Worm (Caenorhabditis elegans) whole organism, midembryonic: ENCODE measurements around the gene maph-9.

Source experiments
- T22C8.4 ChIP-seq: fragments of 200-800 bp; sonication (Bioruptor generic); IDR thresholded peaks from 2 replicates; pipeline ENCODE4 v1.3.6; 2022; ENCODE audit warnings: missing genetic modification characterization, missing compliant biosample characterization
- cog-1 ChIP-seq: sonication (generic microtip); optimal IDR thresholded peaks from 2 replicates; lab custom pipeline; 2016; ENCODE audit warnings: missing genetic modification characterization, missing compliant biosample characterization
- flt-1 ChIP-seq: fragments of 200-800 bp; sonication (Bioruptor generic); IDR thresholded peaks from 2 replicates; pipeline ENCODE4 v1.3.6; 2022; ENCODE audit warnings: missing genetic modification characterization, missing compliant biosample characterization
- klf-2 ChIP-seq: fragments of 200-800 bp; sonication (Bioruptor generic); conservative IDR thresholded peaks from 2 replicates; pipeline ENCODE4 v1.3.6; 2022; ENCODE audit warnings: missing genetic modification reagents, missing genetic modification characterization, missing compliant biosample characterization
- med-1 ChIP-seq: sonication (generic microtip); optimal IDR thresholded peaks from 2 replicates; lab custom pipeline; 2017; ENCODE audit warnings: missing genetic modification characterization, mild to moderate bottlenecking, missing compliant biosample characterization, antibody characterized with exemption, missing genetic modification reagents; ENCODE audit not compliant: insufficient read depth
- ref-1 ChIP-seq: fragments of 200-800 bp; sonication (Bioruptor generic); conservative IDR thresholded peaks from 2 replicates; pipeline ENCODE4 v1.3.6; 2022; ENCODE audit warnings: missing genetic modification reagents, missing genetic modification characterization, missing compliant biosample characterization
- tab-1 ChIP-seq: fragments of 200-800 bp; sonication (Bioruptor generic); IDR thresholded peaks from 2 replicates; pipeline ENCODE4 v1.3.6; 2022; ENCODE audit warnings: missing genetic modification characterization, missing compliant biosample characterization
- ztf-23 ChIP-seq: fragments of 200-800 bp; sonication (Bioruptor generic); IDR thresholded peaks from 2 replicates; pipeline ENCODE4 v1.3.6; 2022; ENCODE audit warnings: missing genetic modification reagents, missing genetic modification characterization, missing compliant biosample characterization
- ztf-29 ChIP-seq: fragments of 200-800 bp; sonication (Bioruptor generic); IDR thresholded peaks from 2 replicates; pipeline ENCODE4 v1.3.6; 2022; ENCODE audit warnings: missing genetic modification reagents, missing genetic modification characterization, missing compliant biosample characterization

maph-9 gene

DNA sequence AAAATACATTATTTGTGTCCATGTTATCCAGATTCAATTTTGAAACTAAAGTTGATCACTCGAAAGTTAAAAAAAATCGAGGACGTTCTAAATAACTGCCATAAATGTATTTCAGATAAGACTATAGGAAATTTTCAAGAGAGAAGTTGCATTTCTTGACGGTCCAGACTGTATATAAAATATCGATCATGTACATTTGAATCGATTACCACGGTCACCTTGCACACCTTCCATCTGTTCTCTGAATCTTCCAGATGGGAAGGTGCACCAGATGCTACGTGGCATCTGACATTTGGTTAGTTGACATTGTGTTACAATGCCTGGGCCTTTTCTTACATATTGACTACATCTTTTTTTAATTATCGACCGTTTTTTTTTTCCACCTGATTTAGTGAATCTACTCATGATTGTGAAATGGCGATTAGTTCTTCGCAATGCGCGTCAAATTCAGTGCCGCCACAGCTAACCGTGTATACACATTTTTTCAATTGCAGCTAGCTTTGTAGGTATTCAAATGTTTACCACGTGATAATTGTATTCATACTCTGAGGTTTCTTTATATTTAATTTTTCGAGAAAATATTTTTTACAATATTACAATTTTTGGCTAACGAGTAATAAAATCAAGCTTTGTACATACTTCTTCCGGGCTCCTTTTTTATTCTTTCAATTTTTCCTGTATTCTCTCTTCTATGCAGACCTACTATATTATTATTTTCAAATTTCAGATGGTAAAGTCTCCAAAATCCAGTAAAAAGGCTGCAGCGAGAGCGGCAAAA, 11.7 kb downstream of the maph-9 start, which contains the start of gene skr-16:
skr-16 (plus strand) TSS at position 728 of the 778 bp plus-strand sequence.
- TF ChIP-seq ztf-29 (GFP tag; lab: Robert Waterston, UW), result no peak
- no peak for TF ChIP-seq T22C8.4 (GFP tag; lab: Robert Waterston, UW)
- no peak for TF ChIP-seq med-1 (GFP tag; lab: Kevin White, UChicago)
- TF ChIP-seq flt-1 (GFP tag; lab: Robert Waterston, UW), result no peak
- no peak for TF ChIP-seq cog-1 (tag; lab: Kevin White, UChicago)
- TF ChIP-seq ztf-23, result no peak
- TF ChIP-seq tab-1 (GFP tag; lab: Robert Waterston, UW), result no peak
- TF ChIP-seq klf-2 (GFP tag; lab: Robert Waterston, UW), result no peak
- TF ChIP-seq ref-1 (GFP tag; lab: Robert Waterston, UW), result no peak

DNA sequence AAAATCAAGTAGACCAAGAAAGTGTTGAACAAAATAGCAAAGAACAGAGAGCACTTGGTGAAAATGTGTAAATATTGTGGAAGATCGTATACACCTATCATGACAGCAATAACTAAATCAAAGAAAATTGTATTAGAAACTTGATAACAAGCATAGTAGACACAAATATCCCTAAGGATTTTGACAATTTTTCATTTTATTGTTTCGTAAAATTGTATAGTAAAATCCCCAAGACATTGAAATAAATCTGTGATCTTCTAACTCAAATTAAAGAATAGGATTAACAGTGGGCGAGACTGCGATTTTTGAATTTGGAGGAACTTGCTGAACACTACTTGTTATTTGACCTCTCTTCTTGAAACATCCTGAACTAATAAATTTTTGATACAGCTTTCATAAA, 14.8 kb downstream of the maph-9 start, which contains the start of gene str-220:
str-220 (minus strand) TSS at position 101 of the 400 bp plus-strand sequence.
- TF ChIP-seq T22C8.4 (GFP tag; lab: Robert Waterston, UW) (no peak), ztf-29 (GFP tag; lab: Robert Waterston, UW) (no peak), flt-1 (GFP tag; lab: Robert Waterston, UW) (no peak), klf-2 (GFP tag; lab: Robert Waterston, UW) (no peak), ref-1 (GFP tag; lab: Robert Waterston, UW) (no peak), ztf-23 (no peak), tab-1 (GFP tag; lab: Robert Waterston, UW) (no peak), med-1 (GFP tag; lab: Kevin White, UChicago) (no peak), cog-1 (tag; lab: Kevin White, UChicago) (no peak)

DNA sequence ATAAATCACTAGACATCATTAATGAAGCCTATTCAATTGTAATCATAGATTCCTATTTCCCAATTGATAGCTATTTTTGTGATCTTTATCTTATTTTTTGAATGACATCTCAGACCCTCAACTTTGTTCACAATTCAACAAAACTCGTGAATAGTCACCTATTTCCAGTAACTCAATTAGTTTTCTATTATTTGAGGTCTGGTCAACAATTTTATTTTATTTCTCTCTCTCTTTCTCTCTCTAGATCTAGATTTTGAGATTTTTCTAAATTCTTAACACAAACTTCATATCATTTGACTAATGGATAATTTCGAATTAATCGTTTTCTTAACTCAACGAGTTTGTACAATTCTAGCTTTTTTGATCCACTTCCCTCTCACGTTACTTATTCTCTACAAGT, 17.1 kb downstream of the maph-9 start, which contains the start of gene str-1:
str-1 (plus strand) TSS at position 301 of the 400 bp plus-strand sequence.
- TF ChIP-seq med-1 (GFP tag; lab: Kevin White, UChicago), result no peak

DNA sequence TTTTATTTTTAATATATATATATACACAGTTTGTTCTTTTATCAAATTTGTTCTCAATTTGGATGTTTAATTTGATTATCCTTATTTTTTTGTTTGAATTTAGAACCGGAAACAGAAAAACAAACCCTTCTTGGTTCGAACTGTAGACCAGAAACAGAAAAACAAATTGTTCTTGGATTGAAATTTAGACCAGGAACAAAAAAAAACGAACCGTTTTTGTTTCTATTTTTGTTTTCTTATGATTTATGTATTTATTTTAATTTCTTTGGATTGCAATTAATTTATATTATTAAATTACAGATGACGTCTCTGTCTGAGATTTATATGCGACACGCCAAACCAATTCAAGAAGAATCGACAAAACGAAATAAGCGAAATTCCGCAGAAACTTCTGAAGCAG, 18.9 kb downstream of the maph-9 start, which contains the start of gene C42D4.19:
C42D4.19 (plus strand) TSS at position 301 of the 400 bp plus-strand sequence.
- no peak for TF ChIP-seq ztf-29 (GFP tag; lab: Robert Waterston, UW)
- no peak for TF ChIP-seq T22C8.4 (GFP tag; lab: Robert Waterston, UW)
- TF ChIP-seq tab-1 (GFP tag; lab: Robert Waterston, UW), result no peak
- no peak for TF ChIP-seq cog-1 (tag; lab: Kevin White, UChicago)

DNA sequence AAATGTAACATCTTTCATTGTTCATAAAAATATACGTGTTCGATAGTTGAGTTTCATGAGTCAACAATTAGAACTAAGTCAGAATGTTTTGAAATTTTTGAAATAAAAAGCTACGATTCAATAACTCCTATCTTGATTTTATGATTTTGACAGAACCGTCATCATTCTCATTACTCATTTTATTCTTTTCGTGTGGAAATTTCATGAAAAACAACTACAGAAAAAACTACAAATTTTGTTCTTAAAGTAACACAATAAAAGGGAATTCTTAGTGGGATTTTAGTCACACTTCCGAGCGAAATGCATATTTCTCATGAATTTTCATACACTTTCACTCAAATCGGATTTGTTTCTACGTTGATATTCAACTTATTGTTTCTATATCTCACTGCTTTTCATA, 20.5 kb downstream of the maph-9 start, which contains the start of gene str-44:
str-44 (plus strand) TSS at position 301 of the 400 bp plus-strand sequence.
- TF ChIP-seq T22C8.4 (GFP tag; lab: Robert Waterston, UW) (no peak), flt-1 (GFP tag; lab: Robert Waterston, UW) (no peak), ztf-29 (GFP tag; lab: Robert Waterston, UW) (no peak), klf-2 (GFP tag; lab: Robert Waterston, UW) (no peak), cog-1 (tag; lab: Kevin White, UChicago) (no peak), med-1 (GFP tag; lab: Kevin White, UChicago) (no peak), ref-1 (GFP tag; lab: Robert Waterston, UW) (no peak), tab-1 (GFP tag; lab: Robert Waterston, UW) (no peak), ztf-23 (no peak)

ce11 chrIV:7178942-7179341, 22.5 kb downstream of the maph-9 start, which contains the start of gene C42D4.3:
C42D4.3 (plus strand) TSS chrIV:7179239.
- TF ChIP-seq tab-1 (GFP tag; lab: Robert Waterston, UW) (no peak), ztf-29 (GFP tag; lab: Robert Waterston, UW) (no peak)

DNA sequence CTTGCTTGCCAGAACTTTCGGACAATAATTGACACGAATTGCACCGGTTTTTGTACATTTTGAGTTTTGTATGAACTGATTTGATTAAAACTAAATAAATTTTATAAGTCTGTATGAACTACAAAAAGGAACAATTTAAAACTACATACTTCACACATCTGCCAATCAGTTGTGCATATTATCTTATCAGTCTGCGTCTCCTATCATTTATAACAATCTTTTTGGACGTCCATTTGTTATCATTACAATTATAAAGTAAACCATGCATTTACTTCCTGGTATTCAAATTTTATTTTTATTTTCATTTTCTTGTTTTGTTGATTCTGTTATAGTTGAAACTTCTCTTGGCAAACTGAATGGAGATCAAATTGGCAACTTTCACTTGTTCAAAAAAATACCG, 23.9 kb downstream of the maph-9 start, which contains the start of gene cest-10:
cest-10 (plus strand) TSS at position 254 of the 400 bp plus-strand sequence.
- TF ChIP-seq med-1 (GFP tag; lab: Kevin White, UChicago) (no peak), klf-2 (GFP tag; lab: Robert Waterston, UW) (no peak), flt-1 (GFP tag; lab: Robert Waterston, UW) (no peak), ztf-29 (GFP tag; lab: Robert Waterston, UW) (no peak), cog-1 (tag; lab: Kevin White, UChicago) (no peak), ref-1 (GFP tag; lab: Robert Waterston, UW) (no peak), tab-1 (GFP tag; lab: Robert Waterston, UW) (no peak), T22C8.4 (GFP tag; lab: Robert Waterston, UW) (no peak), ztf-23 (no peak)

DNA sequence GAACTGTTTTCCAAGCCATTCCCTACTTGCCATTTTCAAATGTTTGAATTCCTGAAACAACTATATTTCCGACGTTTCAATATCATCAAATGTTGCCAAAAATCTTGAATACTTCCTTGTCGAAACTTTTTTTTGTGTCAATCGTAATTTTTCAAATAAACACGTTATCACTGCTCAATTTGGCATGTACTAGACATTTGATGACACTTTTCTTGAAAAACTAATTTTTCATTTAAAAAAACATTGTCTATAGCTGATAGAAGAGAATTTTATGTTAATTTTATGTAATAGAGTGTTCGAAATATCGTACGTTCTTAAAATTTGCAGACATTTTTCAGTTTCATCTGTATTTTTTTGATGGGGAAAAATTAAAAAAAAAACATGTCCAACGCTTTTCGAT, 26.4 kb downstream of the maph-9 start:
- no peak for TF ChIP-seq med-1 (GFP tag; lab: Kevin White, UChicago)
- no peak for TF ChIP-seq tab-1 (GFP tag; lab: Robert Waterston, UW)
- no peak for TF ChIP-seq flt-1 (GFP tag; lab: Robert Waterston, UW)
- TF ChIP-seq klf-2 (GFP tag; lab: Robert Waterston, UW), result no peak
- no peak for TF ChIP-seq ztf-29 (GFP tag; lab: Robert Waterston, UW)
- no peak for TF ChIP-seq ref-1 (GFP tag; lab: Robert Waterston, UW)
- no peak for TF ChIP-seq ztf-23
- no peak for TF ChIP-seq cog-1 (tag; lab: Kevin White, UChicago)
- no peak for TF ChIP-seq T22C8.4 (GFP tag; lab: Robert Waterston, UW)

- no peak for TF ChIP-seq klf-2 (GFP tag; lab: Robert Waterston, UW)
Measured at ce11 chrIV:7184597-7184996, 28.2 kb downstream of the maph-9 start, which contains the start of gene clec-179. clec-179 (minus strand) TSS chrIV:7184697.
